Fruit fly (Drosophila melanogaster): ENCODE results near the gene Hs3st-B.

- TF ChIP-seq CG8478 (optimal IDR thresholded peaks at IDR 0.05) (no peak), psq (optimal IDR thresholded peaks at IDR 0.05) (no peak), EcR (GFP tag; optimal IDR thresholded peaks at IDR 0.05) (no peak)
Observed at dm6 chrX:19289318-19289970, 41.0 kb downstream of the Hs3st-B start.
